Worm (Caenorhabditis elegans) whole organism, late embryonic: ENCODE results near the gene srh-195.
"Not testable (repeated sequence)": the region's sequence is repeated elsewhere in the genome, so short reads cannot be mapped to it uniquely, and the experiment has no call there.

ENCODE experiments used
- C38D4.7 ChIP-seq: fragments of 200-800 bp; sonication (Bioruptor generic); optimal IDR thresholded peaks from 2 replicates; lab custom pipeline; 2018; ENCODE audit warnings: mild to moderate bottlenecking, missing genetic modification characterization, moderate library complexity, missing compliant biosample characterization
- ama-1 ChIP-seq: fragments of 150-350 bp; optimal IDR thresholded peaks from 2 replicates; lab custom pipeline; 2014
- ceh-19 ChIP-seq: fragments of 200-800 bp; sonication (Bioruptor generic); optimal IDR thresholded peaks from 2 replicates; lab custom pipeline; 2018; ENCODE audit warnings: mild to moderate bottlenecking, missing genetic modification characterization, missing compliant biosample characterization
- ceh-22 ChIP-seq: sonication (generic microtip); optimal IDR thresholded peaks from 2 replicates; lab custom pipeline; 2017; ENCODE audit warnings: missing biosample characterization, missing genetic modification characterization
- ceh-45 ChIP-seq: fragments of 200-800 bp; sonication (Bioruptor generic); IDR thresholded peaks from 2 replicates; pipeline ENCODE4 v1.3.6; 2022; ENCODE audit warnings: missing genetic modification reagents, missing genetic modification characterization, missing compliant biosample characterization
- ceh-48 ChIP-seq: sonication (generic microtip); optimal IDR thresholded peaks from 2 replicates; lab custom pipeline; 2016; ENCODE audit warnings: missing genetic modification characterization, inconsistent platforms, missing compliant biosample characterization
- ceh-9 ChIP-seq: sonication (generic microtip); optimal IDR thresholded peaks from 2 replicates; lab custom pipeline; 2016; ENCODE audit warnings: mild to moderate bottlenecking, missing genetic modification characterization, inconsistent platforms, missing compliant biosample characterization
- ets-4 ChIP-seq: sonication (generic microtip); optimal IDR thresholded peaks from 2 replicates; lab custom pipeline; 2016; ENCODE audit warnings: missing genetic modification characterization, missing compliant biosample characterization
- fax-1 ChIP-seq: sonication (generic microtip); optimal IDR thresholded peaks from 2 replicates; lab custom pipeline; 2016; ENCODE audit warnings: missing genotype, missing genetic modification characterization, missing compliant biosample characterization
- fkh-6 ChIP-seq: sonication (generic microtip); optimal IDR thresholded peaks from 2 replicates; lab custom pipeline; 2016; ENCODE audit warnings: missing genetic modification characterization, missing compliant biosample characterization
- gmeb-2 ChIP-seq: sonication (generic microtip); optimal IDR thresholded peaks from 2 replicates; lab custom pipeline; 2016; ENCODE audit warnings: missing genetic modification characterization, inconsistent platforms, missing compliant biosample characterization
- hlh-15 ChIP-seq: sonication (generic microtip); optimal IDR thresholded peaks from 2 replicates; lab custom pipeline; 2016; ENCODE audit warnings: missing genetic modification characterization, missing compliant biosample characterization
- hlh-8 ChIP-seq: sonication (generic microtip); optimal IDR thresholded peaks from 2 replicates; lab custom pipeline; 2016; ENCODE audit warnings: missing genotype, missing genetic modification characterization, missing compliant biosample characterization
- mec-3 ChIP-seq: sonication (generic microtip); optimal IDR thresholded peaks from 2 replicates; lab custom pipeline; 2016; ENCODE audit warnings: borderline replicate concordance, missing genetic modification characterization, missing compliant biosample characterization
- pag-3 ChIP-seq: sonication (generic microtip); optimal IDR thresholded peaks from 2 replicates; lab custom pipeline; 2016; ENCODE audit warnings: missing compliant biosample characterization, missing genetic modification characterization, borderline replicate concordance
- pha-4 ChIP-seq: fragments of 150-350 bp; optimal IDR thresholded peaks from 2 replicates; lab custom pipeline; 2018; ENCODE audit warnings: missing biosample characterization, missing genetic modification reagents, missing genetic modification characterization
- sdc-2 ChIP-seq: sonication (generic microtip); optimal IDR thresholded peaks from 2 replicates; lab custom pipeline; 2016; ENCODE audit warnings: missing genotype, missing genetic modification characterization, missing compliant biosample characterization
- sox-4 ChIP-seq: sonication (generic microtip); optimal IDR thresholded peaks from 2 replicates; lab custom pipeline; 2017; ENCODE audit warnings: mild to moderate bottlenecking, missing genetic modification characterization, inconsistent platforms, missing compliant biosample characterization
- ttx-3 ChIP-seq: sonication (generic microtip); optimal IDR thresholded peaks from 2 replicates; lab custom pipeline; 2016; ENCODE audit warnings: missing genetic modification reagents, missing genetic modification characterization, missing compliant biosample characterization
- unc-3 ChIP-seq, 2 experiments: fragments of 200-800 bp in 1 of 2; sonication (Bioruptor generic) in 1 of 2; sonication (generic microtip) in 1 of 2; conservative IDR thresholded peaks in 1 of 2; optimal IDR thresholded peaks in 1 of 2; 2 replicates each; pipeline versions ENCODE4 v1.3.6 to Lab custom; 2016 to 2022; ENCODE audit warnings: missing compliant biosample characterization in 2 of 2, missing genetic modification characterization in 2 of 2, missing genetic modification reagents in 1 of 2
- unc-42 ChIP-seq: sonication (generic microtip); optimal IDR thresholded peaks from 2 replicates; lab custom pipeline; 2016; ENCODE audit warnings: missing genotype, missing genetic modification characterization, missing compliant biosample characterization

srh-195 gene

DNA sequence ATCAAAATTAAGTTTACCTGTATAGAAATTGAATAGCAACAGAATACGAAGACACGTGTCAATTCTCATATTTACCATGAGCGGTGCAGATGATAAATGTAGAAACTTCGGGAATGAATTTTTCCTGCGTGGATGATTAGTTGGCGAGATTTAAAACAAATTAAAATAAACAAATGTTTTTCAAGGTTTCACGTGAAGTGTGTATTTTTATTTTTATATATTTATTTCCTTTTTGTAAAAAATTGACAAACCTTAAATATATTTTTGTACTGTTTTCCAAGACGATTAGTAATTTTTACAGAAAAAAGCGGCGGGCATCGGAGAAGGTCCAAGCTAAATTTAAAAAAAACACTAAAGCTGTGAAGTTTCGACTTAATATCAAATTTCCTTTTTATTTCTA is 41.2 kb downstream of the srh-195 start, which contains the start of gene F07E5.8:
Gene F07E5.8, minus strand, starts transcription at position 101 of the 400 bp plus-strand sequence.
- TF ChIP-seq hlh-8 (no peak), unc-3 (GFP tag; conservative IDR thresholded peaks at IDR 0.05; lab: Robert Waterston, UW) (no peak), unc-3 (tag; optimal IDR thresholded peaks at IDR 0.05; lab: Kevin White, UChicago) (no peak), ttx-3 (tag; lab: Kevin White, UChicago) (no peak), gmeb-2 (tag; lab: Kevin White, UChicago) (no peak), hlh-15 (tag; lab: Kevin White, UChicago) (no peak), ceh-22 (tag; lab: Kevin White, UChicago) (no peak)

DNA sequence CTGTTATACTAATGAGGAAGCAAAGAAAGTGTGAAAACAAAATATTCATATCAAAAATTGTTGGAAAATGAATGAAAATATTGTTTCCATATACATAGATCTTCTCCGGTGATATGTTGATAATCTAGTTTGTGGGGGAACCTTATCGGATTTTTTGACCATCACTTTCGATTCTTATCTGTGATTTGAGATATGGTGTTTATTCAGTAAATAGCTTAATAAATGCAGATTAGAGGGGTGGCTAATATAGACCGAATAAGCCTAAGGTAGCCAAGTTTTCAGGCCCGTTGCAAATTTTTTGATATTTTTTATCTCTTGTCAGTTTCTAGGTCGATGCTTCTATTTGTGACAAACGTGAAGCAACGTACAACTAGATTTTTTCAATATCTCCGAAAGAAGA is 45.3 kb downstream of the srh-195 start, which contains the start of gene F07E5.7:
Gene F07E5.7, minus strand, starts transcription at position 101 of the 400 bp plus-strand sequence.
- no peak for TF ChIP-seq ceh-45 (GFP tag; lab: Robert Waterston, UW)
- TF ChIP-seq ttx-3 (tag; lab: Kevin White, UChicago): no peak
- no peak for TF ChIP-seq ceh-9
- TF ChIP-seq sox-4 (tag; lab: Kevin White, UChicago): no peak
- TF ChIP-seq ceh-48 (tag; lab: Kevin White, UChicago): no peak
- TF ChIP-seq pha-4 (tag; lab: Kevin White, UChicago): no peak
- no peak for TF ChIP-seq mec-3 (tag; lab: Kevin White, UChicago)
- TF ChIP-seq ama-1 (lab: Kevin White, UChicago): no peak
- TF ChIP-seq fax-1 (tag; lab: Kevin White, UChicago): no peak
- TF ChIP-seq pag-3 (tag; lab: Kevin White, UChicago): no peak
- TF ChIP-seq fkh-6 (tag; lab: Kevin White, UChicago): no peak
- no peak for TF ChIP-seq C38D4.7 (GFP tag; lab: Kevin White, UChicago)
- no peak for TF ChIP-seq sdc-2

DNA sequence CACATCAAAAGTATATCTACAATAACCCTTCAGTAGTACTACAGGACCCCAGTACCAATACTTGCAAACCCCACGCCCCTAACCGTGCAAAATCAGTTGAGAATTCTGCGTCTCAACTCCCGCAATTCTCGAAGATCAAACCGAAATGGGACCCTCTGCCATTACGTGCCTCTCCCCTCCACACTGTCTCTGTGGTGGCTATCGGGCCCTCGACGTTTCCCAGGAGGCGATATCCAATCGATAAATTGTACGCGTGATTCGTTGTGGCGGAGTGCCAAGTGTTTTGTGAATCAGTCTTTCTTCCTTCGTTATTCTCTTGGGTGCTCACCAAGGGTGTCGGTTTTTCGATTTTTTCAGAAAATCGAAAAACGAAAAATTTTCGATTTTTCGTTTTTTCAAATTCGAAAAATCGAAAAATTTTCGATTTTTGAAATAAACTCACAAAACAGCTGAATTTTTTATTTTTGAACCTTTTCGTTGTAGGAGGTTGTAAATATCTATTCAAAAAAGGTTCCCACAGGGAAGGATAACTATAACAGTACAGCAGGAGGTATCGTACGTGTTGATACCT is 49.2 kb downstream of the srh-195 start, which contains the start of gene F07E5.12:
Gene F07E5.12, plus strand, starts transcription at position 521 of the 571 bp plus-strand sequence.
- TF ChIP-seq ets-4 (tag; lab: Kevin White, UChicago); unc-42 (tag; lab: Kevin White, UChicago); ceh-19: not testable (repeated sequence)
